Fruit fly (Drosophila melanogaster) whole organism, embryonic: ENCODE measurements around the gene Ufsp2.
A peak's percentile ranks its signal among the peaks of the same experiment; 100 is the strongest.

Source experiments
- C15 ChIP-seq: fragments of 200-800 bp; sonication (Bioruptor generic); IDR thresholded peaks from 3 replicates; pipeline ENCODE4 v1.3.6; 2022; ENCODE audit warnings: missing biosample characterization, missing genetic modification characterization
- CG10321 ChIP-seq: fragments of 200-800 bp; sonication (Bioruptor generic); IDR thresholded peaks from 2 replicates; pipeline ENCODE4 v1.3.6; 2022; ENCODE audit warnings: missing biosample characterization, missing genetic modification characterization
- CG12071 ChIP-seq: fragments of 200-800 bp; sonication (Bioruptor generic); optimal IDR thresholded peaks from 3 replicates; lab custom pipeline; 2018; ENCODE audit warnings: missing biosample characterization, mild to moderate bottlenecking, missing genetic modification characterization
- CG12391 ChIP-seq: fragments of 200-800 bp; sonication (Bioruptor generic); optimal IDR thresholded peaks from 3 replicates; lab custom pipeline; 2018; ENCODE audit warnings: missing biosample characterization, mild to moderate bottlenecking, missing genetic modification characterization, moderate library complexity
- CG14441 ChIP-seq: fragments of 200-800 bp; sonication (Bioruptor generic); IDR thresholded peaks from 2 replicates; pipeline ENCODE4 v1.3.6; 2022; ENCODE audit warnings: missing biosample characterization, missing genetic modification characterization
- CG14667 ChIP-seq: fragments of 200-800 bp; sonication (Bioruptor generic); IDR thresholded peaks from 2 replicates; pipeline ENCODE4 v1.3.6; 2022; ENCODE audit warnings: missing biosample characterization, missing genetic modification characterization
- CG16815 ChIP-seq: fragments of 200-800 bp; sonication (Bioruptor generic); optimal IDR thresholded peaks from 3 replicates; lab custom pipeline; 2017; ENCODE audit warnings: missing biosample characterization, mild to moderate bottlenecking, missing genetic modification characterization
- CG17912 ChIP-seq: fragments of 200-800 bp; sonication (Bioruptor generic); optimal IDR thresholded peaks from 2 replicates; lab custom pipeline; 2018; ENCODE audit warnings: missing biosample characterization, mild to moderate bottlenecking, missing genetic modification characterization
- CG18764 ChIP-seq: fragments of 200-800 bp; sonication (Bioruptor generic); optimal IDR thresholded peaks from 3 replicates; lab custom pipeline; 2016; ENCODE audit warnings: missing biosample characterization, missing genetic modification characterization
- CG2678 ChIP-seq: fragments of 200-800 bp; sonication (Bioruptor generic); optimal IDR thresholded peaks from 3 replicates; lab custom pipeline; 2019; ENCODE audit warnings: missing biosample characterization, mild to moderate bottlenecking, missing genetic modification characterization, moderate library complexity
- CG30431 ChIP-seq: fragments of 200-800 bp; sonication (Bioruptor generic); optimal IDR thresholded peaks from 2 replicates; lab custom pipeline; 2017; ENCODE audit warnings: missing biosample characterization, missing genetic modification characterization
- CG33213 ChIP-seq: fragments of 200-800 bp; sonication (Bioruptor generic); optimal IDR thresholded peaks from 3 replicates; lab custom pipeline; 2016; ENCODE audit warnings: missing biosample characterization, missing genetic modification characterization
- CG34376 ChIP-seq: fragments of 200-800 bp; sonication (Bioruptor generic); optimal IDR thresholded peaks from 2 replicates; lab custom pipeline; 2018; ENCODE audit warnings: missing biosample characterization, mild to moderate bottlenecking, missing genetic modification characterization
- CG4707 ChIP-seq: fragments of 200-800 bp; sonication (Bioruptor generic); optimal IDR thresholded peaks from 2 replicates; lab custom pipeline; 2018; ENCODE audit warnings: missing biosample characterization, mild to moderate bottlenecking, missing genetic modification characterization, moderate library complexity
- CG5953 ChIP-seq: fragments of 200-800 bp; sonication (Bioruptor generic); IDR thresholded peaks from 2 replicates; pipeline ENCODE4 v1.3.6; 2022; ENCODE audit warnings: missing biosample characterization, missing genetic modification characterization
- CG7357 ChIP-seq: fragments of 200-800 bp; sonication (Bioruptor generic); IDR thresholded peaks from 3 replicates; pipeline ENCODE4 v1.3.6; 2022; ENCODE audit warnings: missing biosample characterization, missing genetic modification characterization
- CG7745 ChIP-seq: fragments of 200-800 bp; sonication (Bioruptor generic); optimal IDR thresholded peaks from 2 replicates; lab custom pipeline; 2018; ENCODE audit warnings: missing biosample characterization, mild to moderate bottlenecking, missing genetic modification characterization, moderate library complexity
- CG8944 ChIP-seq: fragments of 200-800 bp; sonication (Bioruptor generic); optimal IDR thresholded peaks from 3 replicates; lab custom pipeline; 2016; ENCODE audit warnings: missing biosample characterization, missing genetic modification characterization
- CkIIα-i1 ChIP-seq: fragments of 200-800 bp; sonication (Bioruptor generic); IDR thresholded peaks from 2 replicates; pipeline ENCODE4 v1.3.6; 2022; ENCODE audit warnings: missing biosample characterization, missing genetic modification characterization
- D ChIP-seq, 2 experiments: fragments of 200-800 bp in 1 of 2; fragments of >200 bp in 1 of 2; sonication (Bioruptor generic) in 1 of 2; optimal IDR thresholded peaks; 2 replicates in 1 of 2; 3 replicates in 1 of 2; lab custom pipeline; 2017; ENCODE audit warnings: mild to moderate bottlenecking in 1 of 2, missing biosample characterization in 1 of 2, missing genetic modification characterization in 1 of 2, missing genetic modification reagents in 1 of 2
- Dbx ChIP-seq: fragments of 200-800 bp; sonication (Bioruptor generic); IDR thresholded peaks from 3 replicates; pipeline ENCODE4 v1.3.6; 2022; ENCODE audit warnings: missing biosample characterization, missing genetic modification characterization
- Drgx ChIP-seq: fragments of 200-800 bp; sonication (Bioruptor generic); IDR thresholded peaks from 2 replicates; pipeline ENCODE4 v1.3.6; 2022; ENCODE audit warnings: missing biosample characterization, missing genetic modification characterization
- E2f2 ChIP-seq: fragments of 200-800 bp; sonication (Bioruptor generic); IDR thresholded peaks from 2 replicates; pipeline ENCODE4 v1.3.6; 2022; ENCODE audit warnings: missing biosample characterization, missing genetic modification characterization
- H2.0 ChIP-seq: fragments of 200-800 bp; sonication (Bioruptor generic); IDR thresholded peaks from 2 replicates; pipeline ENCODE4 v1.3.6; 2022; ENCODE audit warnings: missing biosample characterization, missing genetic modification characterization
- Hmr ChIP-seq: fragments of 200-800 bp; sonication (Bioruptor generic); optimal IDR thresholded peaks from 3 replicates; lab custom pipeline; 2017; ENCODE audit warnings: mild to moderate bottlenecking, missing biosample characterization, missing genetic modification reagents, missing genetic modification characterization
- Hsf ChIP-seq: fragments of 200-800 bp; sonication (Bioruptor generic); optimal IDR thresholded peaks from 3 replicates; lab custom pipeline; 2016; ENCODE audit warnings: missing biosample characterization, missing genetic modification characterization
- Lpt ChIP-seq: fragments of >200 bp; optimal IDR thresholded peaks from 2 replicates; lab custom pipeline; 2018; ENCODE audit warnings: missing biosample characterization, missing genetic modification characterization
- MBD-R2 ChIP-seq: fragments of 200-800 bp; sonication (Bioruptor generic); IDR thresholded peaks from 2 replicates; pipeline ENCODE4 v1.3.6; 2022; ENCODE audit warnings: missing biosample characterization, missing genetic modification characterization
- Max ChIP-seq: fragments of 200-800 bp; sonication (Bioruptor generic); optimal IDR thresholded peaks from 2 replicates; lab custom pipeline; 2016; ENCODE audit warnings: missing biosample characterization, mild to moderate bottlenecking, missing genetic modification characterization
- ab ChIP-seq: fragments of 200-800 bp; sonication (Bioruptor generic); optimal IDR thresholded peaks from 2 replicates; lab custom pipeline; 2016; ENCODE audit warnings: missing biosample characterization, missing genetic modification characterization
- al ChIP-seq: fragments of 200-800 bp; sonication (Bioruptor generic); IDR thresholded peaks from 2 replicates; pipeline ENCODE4 v1.3.6; 2022; ENCODE audit warnings: missing biosample characterization, missing genetic modification characterization
- az2 ChIP-seq: fragments of 200-800 bp; sonication (Bioruptor generic); optimal IDR thresholded peaks from 3 replicates; lab custom pipeline; 2016; ENCODE audit warnings: missing biosample characterization, missing genetic modification characterization
- chm ChIP-seq: fragments of 200-800 bp; sonication (Bioruptor generic); IDR thresholded peaks from 2 replicates; pipeline ENCODE4 v1.3.6; 2022; ENCODE audit warnings: missing biosample characterization, missing genetic modification characterization
- chn ChIP-seq: fragments of 200-800 bp; sonication (Bioruptor generic); optimal IDR thresholded peaks from 2 replicates; lab custom pipeline; 2016; ENCODE audit warnings: missing biosample characterization, missing genetic modification characterization
- gcm2 ChIP-seq: fragments of 200-800 bp; sonication (Bioruptor generic); optimal IDR thresholded peaks from 2 replicates; lab custom pipeline; 2016; ENCODE audit warnings: missing biosample characterization, missing genetic modification characterization
- gfzf ChIP-seq: fragments of 200-800 bp; sonication (Bioruptor generic); optimal IDR thresholded peaks from 2 replicates; lab custom pipeline; 2016; ENCODE audit warnings: missing biosample characterization, mild to moderate bottlenecking, missing genetic modification characterization, moderate library complexity
- grau ChIP-seq: fragments of 200-800 bp; optimal IDR thresholded peaks from 3 replicates; lab custom pipeline; 2019; ENCODE audit warnings: missing biosample characterization, mild to moderate bottlenecking, missing genetic modification characterization, moderate library complexity
- insv ChIP-seq, 2 experiments: fragments of 200-800 bp; sonication (Bioruptor generic); optimal IDR thresholded peaks; 3 replicates each; lab custom pipeline; 2016 to 2018; ENCODE audit warnings: missing biosample characterization in 2 of 2, missing genetic modification characterization in 2 of 2
- knrl ChIP-seq: fragments of 200-800 bp; sonication (Bioruptor generic); IDR thresholded peaks from 3 replicates; pipeline ENCODE4 v1.3.6; 2022; ENCODE audit warnings: missing biosample characterization, missing genetic modification characterization; ENCODE audit not compliant: partially characterized antibody
- lbe ChIP-seq: fragments of 200-800 bp; sonication (Bioruptor generic); optimal IDR thresholded peaks from 2 replicates; lab custom pipeline; 2016; ENCODE audit warnings: missing biosample characterization, mild to moderate bottlenecking, missing genetic modification characterization
- oc ChIP-seq: fragments of 200-800 bp; sonication (Bioruptor generic); optimal IDR thresholded peaks from 2 replicates; lab custom pipeline; 2018; ENCODE audit warnings: missing biosample characterization, mild to moderate bottlenecking, missing genetic modification characterization, moderate library complexity
- odd ChIP-seq: fragments of 200-800 bp; sonication (Bioruptor generic); optimal IDR thresholded peaks from 2 replicates; lab custom pipeline; 2017; ENCODE audit warnings: missing biosample characterization, mild to moderate bottlenecking, missing genetic modification characterization
- pan ChIP-seq, 4 experiments: fragments of >200 bp in 3 of 4; fragments of 200-800 bp in 1 of 4; sonication (Bioruptor generic) in 1 of 4; optimal IDR thresholded peaks in 3 of 4; IDR thresholded peaks in 1 of 4; 2 replicates each; pipeline versions ENCODE4 v1.3.6 to Lab custom; 2017 to 2022; ENCODE audit warnings: missing biosample characterization in 2 of 4, missing genetic modification characterization in 2 of 4, mixed read lengths in 1 of 4
- pb ChIP-seq: fragments of 200-800 bp; sonication (Bioruptor generic); optimal IDR thresholded peaks from 3 replicates; lab custom pipeline; 2016; ENCODE audit warnings: missing biosample characterization, missing genetic modification characterization
- pnt ChIP-seq: fragments of 200-800 bp; sonication (Bioruptor generic); optimal IDR thresholded peaks from 3 replicates; lab custom pipeline; 2016; ENCODE audit warnings: missing biosample characterization, missing genetic modification characterization
- ro ChIP-seq: fragments of 200-800 bp; sonication (Bioruptor generic); IDR thresholded peaks from 2 replicates; pipeline ENCODE4 v1.3.6; 2022; ENCODE audit warnings: missing biosample characterization, missing genetic modification characterization
- seq ChIP-seq: fragments of 200-800 bp; sonication (Bioruptor generic); IDR thresholded peaks from 2 replicates; pipeline ENCODE4 v1.3.6; 2022; ENCODE audit warnings: missing biosample characterization, missing genetic modification characterization
- slou ChIP-seq: fragments of 200-800 bp; sonication (Bioruptor generic); optimal IDR thresholded peaks from 3 replicates; lab custom pipeline; 2016; ENCODE audit warnings: missing biosample characterization, missing genetic modification characterization
- trem ChIP-seq: fragments of 200-800 bp; optimal IDR thresholded peaks from 3 replicates; lab custom pipeline; 2019; ENCODE audit warnings: missing biosample characterization, mild to moderate bottlenecking, missing genetic modification characterization, moderate library complexity
- ttk ChIP-seq: fragments of 200-800 bp; sonication (Bioruptor generic); IDR thresholded peaks from 2 replicates; pipeline ENCODE4 v2.1.2; 2022; ENCODE audit warnings: missing biosample characterization, missing genetic modification characterization
- tx ChIP-seq: fragments of 200-800 bp; sonication (Bioruptor generic); optimal IDR thresholded peaks from 2 replicates; lab custom pipeline; 2016; ENCODE audit warnings: missing biosample characterization, missing genetic modification characterization
- zen2 ChIP-seq: fragments of 200-800 bp; sonication (Bioruptor generic); IDR thresholded peaks from 3 replicates; pipeline ENCODE4 v1.3.6; 2022; ENCODE audit warnings: missing biosample characterization, missing genetic modification characterization; ENCODE audit not compliant: partially characterized antibody

The Ufsp2 gene

DNA sequence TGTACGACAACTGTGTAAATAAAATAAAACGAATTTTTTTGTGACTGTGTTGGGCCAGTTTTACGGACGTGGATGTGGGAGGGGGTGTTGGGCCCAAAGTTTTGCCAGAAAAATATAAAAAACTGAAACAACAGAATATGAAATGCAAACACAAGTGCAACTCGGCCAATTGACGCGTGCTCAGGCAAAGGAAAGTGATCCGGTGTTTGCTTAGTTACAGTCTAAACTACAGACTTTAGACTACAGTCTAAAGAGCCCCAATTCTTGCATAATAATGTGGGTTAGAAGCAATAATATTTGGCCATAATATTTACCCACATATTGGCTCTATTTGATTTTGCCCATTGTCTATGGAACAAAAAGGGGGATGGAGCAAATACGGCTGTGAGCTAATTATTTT is 27.5 kb upstream of the Ufsp2 start (continued):
- TF ChIP-seq az2 (GFP tag; lab: Kevin White, UChicago) = no peak
- peak; percentile 47 for TF ChIP-seq CG2678
- TF ChIP-seq CG30431 = no peak
- no peak for TF ChIP-seq ttk (GFP tag; lab: Robert Waterston, UW)
- TF ChIP-seq CG8944 (GFP tag; lab: Kevin White, UChicago) = no peak
- no peak for TF ChIP-seq MBD-R2 (GFP tag; lab: Robert Waterston, UW)
- TF ChIP-seq CG14441 = no peak
- no peak for TF ChIP-seq chn (GFP tag; lab: Kevin White, UChicago)
- TF ChIP-seq insv (GFP tag; optimal IDR thresholded peaks at IDR 0.05; lab: Kevin White, UChicago) = no peak
- no peak for TF ChIP-seq CkIIα-i1
- no peak for TF ChIP-seq C15
- no peak for TF ChIP-seq chm
- no peak for TF ChIP-seq zen2 (GFP tag; lab: Robert Waterston, UW)
- no peak for TF ChIP-seq CG10321 (GFP tag; lab: Robert Waterston, UW)
- TF ChIP-seq H2.0 = no peak
- TF ChIP-seq grau (tag; lab: Kevin White, UChicago) = peak; percentile 4
- no peak for TF ChIP-seq CG7357 (GFP tag; lab: Robert Waterston, UW)
- TF ChIP-seq Hmr (GFP tag; lab: Kevin White, UChicago) = peak; percentile 69
- no peak for TF ChIP-seq CG33213
- TF ChIP-seq ro = no peak
- TF ChIP-seq pnt (GFP tag; lab: Kevin White, UChicago) = no peak
- no peak for TF ChIP-seq knrl (GFP tag; lab: Robert Waterston, UW)
- no peak for TF ChIP-seq CG12391 (tag; lab: Kevin White, UChicago)
- no peak for TF ChIP-seq tx (GFP tag; lab: Kevin White, UChicago)
- TF ChIP-seq lbe (GFP tag; lab: Kevin White, UChicago) = no peak
- TF ChIP-seq CG7745 (tag; lab: Kevin White, UChicago) = no peak
- TF ChIP-seq Hsf (GFP tag; lab: Kevin White, UChicago) = no peak
- no peak for TF ChIP-seq Drgx (GFP tag; lab: Robert Waterston, UW)
- TF ChIP-seq CG12071 = no peak
- no peak for TF ChIP-seq CG17912 (GFP tag; lab: Kevin White, UChicago)
- TF ChIP-seq CG14667 = no peak
- TF ChIP-seq seq = 0 out of 2 replicates have a peak, but pooled peaks have one; percentile 19
- TF ChIP-seq pb = no peak
- no peak for TF ChIP-seq al (GFP tag; lab: Robert Waterston, UW)
- no peak for TF ChIP-seq CG5953
- TF ChIP-seq odd (GFP tag; lab: Kevin White, UChicago) = peak; percentile 16
- no peak for TF ChIP-seq CG16815 (GFP tag; lab: Kevin White, UChicago)
- TF ChIP-seq slou (GFP tag; lab: Kevin White, UChicago) = no peak
- no peak for TF ChIP-seq CG4707
- no peak for TF ChIP-seq D (optimal IDR thresholded peaks at IDR 0.05; lab: Kevin White, UChicago)
- TF ChIP-seq D (GFP tag; optimal IDR thresholded peaks at IDR 0.05; lab: Kevin White, UChicago) = no peak
- TF ChIP-seq gfzf (GFP tag; lab: Kevin White, UChicago) = no peak
- TF ChIP-seq oc (tag; lab: Kevin White, UChicago) = no peak
- TF ChIP-seq Lpt (GFP tag; lab: Kevin White, UChicago) = no peak
- no peak for TF ChIP-seq Max (GFP tag; lab: Kevin White, UChicago)
- no peak for TF ChIP-seq E2f2 (GFP tag; lab: Robert Waterston, UW)
- TF ChIP-seq CG18764 (GFP tag; lab: Kevin White, UChicago) = no peak
- no peak for TF ChIP-seq Dbx (GFP tag; lab: Robert Waterston, UW)
- TF ChIP-seq CG34376 (GFP tag; lab: Kevin White, UChicago) = peak; percentile 59
- TF ChIP-seq trem (tag; lab: Kevin White, UChicago) = no peak
- TF ChIP-seq pan (optimal IDR thresholded peaks at IDR 0.05; lab: Kevin White, UChicago) = no peak
- no peak for TF ChIP-seq pan (GFP tag; optimal IDR thresholded peaks at IDR 0.05 in 1 of 2, IDR thresholded peaks at IDR 0.05 in 1 of 2)
- no peak for TF ChIP-seq gcm2
- TF ChIP-seq ab (GFP tag; lab: Kevin White, UChicago) = no peak
